Worm (Caenorhabditis elegans) whole organism, L1 larva: ENCODE results near the gene rcq-5.

Source experiments
- Y116A8C.19 ChIP-seq: sonication (generic microtip); optimal IDR thresholded peaks from 2 replicates; lab custom pipeline; 2016; ENCODE audit warnings: missing compliant biosample characterization, missing genetic modification characterization, borderline replicate concordance
- lin-15B ChIP-seq: fragments of 150-350 bp; sonication (generic microtip); optimal IDR thresholded peaks from 3 replicates; lab custom pipeline; 2014; ENCODE audit warnings: missing biosample characterization, missing genetic modification characterization
- nhr-77 ChIP-seq: fragments of 150-350 bp; optimal IDR thresholded peaks from 2 replicates; lab custom pipeline; 2014; ENCODE audit warnings: missing biosample characterization, missing genetic modification characterization
- rnt-1 ChIP-seq: sonication (generic microtip); optimal IDR thresholded peaks from 2 replicates; lab custom pipeline; 2016; ENCODE audit warnings: mild to moderate bottlenecking, missing genetic modification characterization, moderate library complexity, missing compliant biosample characterization
- skn-1 ChIP-seq: fragments of 150-350 bp; optimal IDR thresholded peaks from 2 replicates; lab custom pipeline; 2014; ENCODE audit warnings: missing biosample characterization, missing genetic modification characterization

ce11 chrIII:4030839-4031238, 26.9 kb downstream of the rcq-5 start:
- no peak for TF ChIP-seq Y116A8C.19
- no peak for TF ChIP-seq skn-1 (tag; lab: Kevin White, UChicago)
- no peak for TF ChIP-seq rnt-1 (tag; lab: Kevin White, UChicago)
- no peak for TF ChIP-seq lin-15B (tag; lab: Kevin White, UChicago)
- no peak for TF ChIP-seq nhr-77 (tag; lab: Kevin White, UChicago)
